Worm (Caenorhabditis elegans) whole organism, L1 larva: ENCODE data around the gene fars-3.

ENCODE experiments used
- C04F5.9 ChIP-seq: sonication (generic microtip); optimal IDR thresholded peaks from 2 replicates; lab custom pipeline; 2016; ENCODE audit warnings: missing genetic modification characterization, missing compliant biosample characterization
- C16A3.4 ChIP-seq: fragments of 150-350 bp; optimal IDR thresholded peaks from 2 replicates; lab custom pipeline; 2014; ENCODE audit warnings: missing biosample characterization, missing genetic modification characterization
- C34B4.2 ChIP-seq: sonication (generic microtip); optimal IDR thresholded peaks from 2 replicates; lab custom pipeline; 2017; ENCODE audit warnings: mild to moderate bottlenecking, missing genetic modification characterization, missing compliant biosample characterization
- F16B12.6 ChIP-seq: fragments of 150-350 bp; optimal IDR thresholded peaks from 2 replicates; lab custom pipeline; 2014; ENCODE audit warnings: missing biosample characterization, missing genetic modification characterization
- Y116A8C.19 ChIP-seq: sonication (generic microtip); optimal IDR thresholded peaks from 2 replicates; lab custom pipeline; 2016; ENCODE audit warnings: missing compliant biosample characterization, missing genetic modification characterization, borderline replicate concordance
- aha-1 ChIP-seq: fragments of 150-350 bp; optimal IDR thresholded peaks from 2 replicates; lab custom pipeline; 2014; ENCODE audit warnings: missing biosample characterization, missing genetic modification characterization
- aly-2 ChIP-seq: fragments of 150-350 bp; optimal IDR thresholded peaks from 2 replicates; lab custom pipeline; 2014; ENCODE audit warnings: missing biosample characterization, missing genetic modification characterization
- ama-1 ChIP-seq: fragments of 150-350 bp; optimal IDR thresholded peaks from 2 replicates; lab custom pipeline; 2014
- blmp-1 ChIP-seq: fragments of 150-350 bp; optimal IDR thresholded peaks from 2 replicates; lab custom pipeline; 2014; ENCODE audit warnings: missing biosample characterization, missing genetic modification characterization
- ceh-63 ChIP-seq: fragments of 200-800 bp; sonication (Bioruptor generic); optimal IDR thresholded peaks from 2 replicates; lab custom pipeline; 2018; ENCODE audit warnings: mild to moderate bottlenecking, missing genetic modification characterization, missing compliant biosample characterization
- ceh-82 ChIP-seq, 3 experiments: fragments of 150-350 bp in 1 of 3; sonication (generic microtip) in 2 of 3; optimal IDR thresholded peaks; 2 replicates each; lab custom pipeline; 2014 to 2017; ENCODE audit warnings: missing biosample characterization in 3 of 3, missing genetic modification characterization in 3 of 3
- ceh-88 ChIP-seq: fragments of 200-800 bp; sonication (Bioruptor generic); IDR thresholded peaks from 2 replicates; pipeline ENCODE4 v1.3.6; 2022; ENCODE audit warnings: missing genetic modification characterization, missing compliant biosample characterization
- dpl-1 ChIP-seq, 3 experiments: fragments of 150-350 bp in 2 of 3; sonication (generic microtip) in 1 of 3; optimal IDR thresholded peaks; 2 replicates each; lab custom pipeline; 2014 to 2017; ENCODE audit warnings: missing biosample characterization in 3 of 3, missing genetic modification characterization in 3 of 3, missing genetic modification reagents in 3 of 3
- efl-1 ChIP-seq, 4 experiments: fragments of 150-350 bp; optimal IDR thresholded peaks in 3 of 4; peaks in 1 of 4; 1 replicate in 1 of 4; 2 replicates in 3 of 4; lab custom pipeline; 2014; ENCODE audit warnings: missing biosample characterization in 2 of 4, missing genetic modification characterization in 2 of 4, missing genetic modification reagents in 2 of 4
- efl-3 ChIP-seq: fragments of 200-800 bp; sonication (Bioruptor generic); optimal IDR thresholded peaks from 2 replicates; lab custom pipeline; 2018; ENCODE audit warnings: mild to moderate bottlenecking, missing genetic modification characterization, missing compliant biosample characterization
- egl-13 ChIP-seq: sonication (generic microtip); optimal IDR thresholded peaks from 2 replicates; lab custom pipeline; 2016; ENCODE audit warnings: missing genotype, missing genetic modification reagents, missing genetic modification characterization, missing compliant biosample characterization
- egl-27 ChIP-seq, 2 experiments: fragments of 150-350 bp in 1 of 2; sonication (generic microtip); optimal IDR thresholded peaks; 3 replicates each; lab custom pipeline; 2017 to 2018; ENCODE audit warnings: missing biosample characterization in 2 of 2, missing genetic modification characterization in 2 of 2, missing genetic modification reagents in 2 of 2
- elt-3 ChIP-seq, 6 experiments: fragments of 150-350 bp in 1 of 6; sonication (generic microtip); optimal IDR thresholded peaks; 2 replicates each; lab custom pipeline; 2017 to 2018; ENCODE audit warnings: missing biosample characterization in 6 of 6, missing genetic modification characterization in 6 of 6, inconsistent platforms in 1 of 6
- irx-1 ChIP-seq: sonication (generic microtip); optimal IDR thresholded peaks from 2 replicates; lab custom pipeline; 2016; ENCODE audit warnings: missing genetic modification characterization, missing compliant biosample characterization
- isw-1 ChIP-seq: fragments of 200-800 bp; sonication (Bioruptor generic); IDR thresholded peaks from 2 replicates; pipeline ENCODE4 v1.3.6; 2022; ENCODE audit warnings: missing genetic modification characterization, missing compliant biosample characterization
- lin-13 ChIP-seq: fragments of 150-350 bp; optimal IDR thresholded peaks from 2 replicates; lab custom pipeline; 2014; ENCODE audit warnings: missing biosample characterization, missing genetic modification reagents, missing genetic modification characterization
- lin-14 ChIP-seq: fragments of 200-800 bp; sonication (Bioruptor generic); optimal IDR thresholded peaks from 2 replicates; lab custom pipeline; 2018; ENCODE audit warnings: mild to moderate bottlenecking, missing genetic modification characterization, moderate library complexity, missing compliant biosample characterization
- lin-35 ChIP-seq, 2 experiments: fragments of 150-350 bp; optimal IDR thresholded peaks; 2 replicates each; lab custom pipeline; 2014; ENCODE audit warnings: missing biosample characterization in 2 of 2, missing genetic modification characterization in 2 of 2, missing genetic modification reagents in 2 of 2
- lin-39 ChIP-seq: fragments of 150-350 bp; optimal IDR thresholded peaks from 2 replicates; lab custom pipeline; 2014; ENCODE audit warnings: missing biosample characterization, missing genetic modification reagents, missing genetic modification characterization
- lir-3 ChIP-seq: sonication (generic microtip); optimal IDR thresholded peaks from 2 replicates; lab custom pipeline; 2016; ENCODE audit warnings: mild to moderate bottlenecking, missing genetic modification characterization, moderate library complexity, missing compliant biosample characterization; ENCODE audit not compliant: poor library complexity
- lsy-2 ChIP-seq, 2 experiments: fragments of 150-350 bp; optimal IDR thresholded peaks; 2 replicates each; lab custom pipeline; 2014; ENCODE audit warnings: missing biosample characterization in 2 of 2, missing genetic modification characterization in 2 of 2
- nhr-11 ChIP-seq: fragments of 150-350 bp; optimal IDR thresholded peaks from 2 replicates; lab custom pipeline; 2014; ENCODE audit warnings: missing biosample characterization, missing genetic modification characterization
- nhr-20 ChIP-seq: sonication (generic microtip); optimal IDR thresholded peaks from 2 replicates; lab custom pipeline; 2016; ENCODE audit warnings: mild to moderate bottlenecking, missing genetic modification characterization, missing compliant biosample characterization
- nhr-71 ChIP-seq: sonication (generic microtip); optimal IDR thresholded peaks from 2 replicates; lab custom pipeline; 2016; ENCODE audit warnings: mild to moderate bottlenecking, missing genetic modification characterization, moderate library complexity, missing compliant biosample characterization
- nhr-76 ChIP-seq: sonication (generic microtip); optimal IDR thresholded peaks from 2 replicates; lab custom pipeline; 2017; ENCODE audit warnings: missing biosample characterization, missing genetic modification characterization
- nhr-77 ChIP-seq: fragments of 150-350 bp; optimal IDR thresholded peaks from 2 replicates; lab custom pipeline; 2014; ENCODE audit warnings: missing biosample characterization, missing genetic modification characterization
- nhr-85 ChIP-seq: sonication (generic microtip); peaks from one replicate; lab custom pipeline; 2016; ENCODE audit warnings: missing genetic modification characterization, inconsistent platforms, missing compliant biosample characterization
- pax-3 ChIP-seq: fragments of 200-800 bp; sonication (Bioruptor generic); optimal IDR thresholded peaks from 2 replicates; lab custom pipeline; 2018; ENCODE audit warnings: mild to moderate bottlenecking, missing genetic modification characterization, moderate library complexity, missing compliant biosample characterization
- pqm-1 ChIP-seq: sonication (generic microtip); optimal IDR thresholded peaks from 3 replicates; lab custom pipeline; 2017; ENCODE audit warnings: missing biosample characterization, missing genetic modification characterization
- rnt-1 ChIP-seq: sonication (generic microtip); optimal IDR thresholded peaks from 2 replicates; lab custom pipeline; 2016; ENCODE audit warnings: mild to moderate bottlenecking, missing genetic modification characterization, moderate library complexity, missing compliant biosample characterization
- snpc-4 ChIP-seq: fragments of 150-350 bp; optimal IDR thresholded peaks from 2 replicates; lab custom pipeline; 2014; ENCODE audit warnings: missing biosample characterization, missing genetic modification characterization
- sox-4 ChIP-seq: sonication (generic microtip); optimal IDR thresholded peaks from 2 replicates; lab custom pipeline; 2016; ENCODE audit warnings: missing genetic modification characterization, missing compliant biosample characterization
- sptf-1 ChIP-seq: fragments of 150-350 bp; optimal IDR thresholded peaks from 2 replicates; lab custom pipeline; 2014; ENCODE audit warnings: missing biosample characterization, missing genetic modification characterization
- sup-37 ChIP-seq: fragments of 200-800 bp; sonication (Bioruptor generic); optimal IDR thresholded peaks from 2 replicates; lab custom pipeline; 2018; ENCODE audit warnings: mild to moderate bottlenecking, missing genetic modification characterization, missing compliant biosample characterization
- tlp-1 ChIP-seq: fragments of 150-350 bp; optimal IDR thresholded peaks from 2 replicates; lab custom pipeline; 2014; ENCODE audit warnings: missing biosample characterization, missing genetic modification characterization
- unc-62 ChIP-seq: fragments of 150-350 bp; optimal IDR thresholded peaks from 2 replicates; lab custom pipeline; 2014; ENCODE audit warnings: missing biosample characterization, missing genetic modification reagents, missing genetic modification characterization
- unc-98 ChIP-seq: fragments of 200-800 bp; sonication (Bioruptor generic); IDR thresholded peaks from 2 replicates; pipeline ENCODE4 v1.3.6; 2022; ENCODE audit warnings: missing genetic modification characterization, missing compliant biosample characterization
- zag-1 ChIP-seq: fragments of 150-350 bp; optimal IDR thresholded peaks from 2 replicates; lab custom pipeline; 2014; ENCODE audit warnings: missing biosample characterization, missing genetic modification characterization
- ztf-11 ChIP-seq, 2 experiments: sonication (generic microtip); optimal IDR thresholded peaks; 2 replicates each; lab custom pipeline; 2016 to 2017; ENCODE audit warnings: missing genetic modification characterization in 2 of 2, missing biosample characterization in 1 of 2, missing compliant biosample characterization in 1 of 2

The fars-3 gene

DNA sequence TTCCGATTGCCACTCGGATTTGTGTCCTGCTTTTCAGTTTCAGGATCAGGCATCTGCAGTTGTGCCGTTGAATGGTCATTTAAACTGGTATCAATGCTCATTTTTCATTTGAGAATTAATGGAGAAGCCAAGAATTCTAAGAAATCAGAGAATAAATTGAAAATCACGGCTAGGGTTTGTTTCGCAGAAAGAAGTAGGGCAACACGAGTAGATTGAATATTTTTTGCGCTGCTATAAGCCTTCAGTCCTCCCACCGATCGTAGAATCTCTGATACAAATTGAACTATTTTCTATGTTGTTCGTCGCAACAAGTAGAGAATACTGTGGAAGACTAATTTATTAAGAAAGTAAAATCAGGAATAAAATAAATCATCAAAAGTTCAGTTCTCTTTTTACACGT, 27.6 kb upstream of the fars-3 start, which contains the start of gene acp-3:
Gene acp-3, minus strand, starts transcription at position 101 of the 400 bp plus-strand sequence.
- TF ChIP-seq efl-1 (optimal IDR thresholded peaks at IDR 0.05; lab: Kevin White, UChicago) (no peak), efl-1 (GFP tag; optimal IDR thresholded peaks at IDR 0.05 in 1 of 2; lab: Kevin White, UChicago) (peak in 1 of 2 experiments; percentile 45), ceh-82 (tag; optimal IDR thresholded peaks at IDR 0.05; lab: Kevin White, UChicago) (no peak)

DNA sequence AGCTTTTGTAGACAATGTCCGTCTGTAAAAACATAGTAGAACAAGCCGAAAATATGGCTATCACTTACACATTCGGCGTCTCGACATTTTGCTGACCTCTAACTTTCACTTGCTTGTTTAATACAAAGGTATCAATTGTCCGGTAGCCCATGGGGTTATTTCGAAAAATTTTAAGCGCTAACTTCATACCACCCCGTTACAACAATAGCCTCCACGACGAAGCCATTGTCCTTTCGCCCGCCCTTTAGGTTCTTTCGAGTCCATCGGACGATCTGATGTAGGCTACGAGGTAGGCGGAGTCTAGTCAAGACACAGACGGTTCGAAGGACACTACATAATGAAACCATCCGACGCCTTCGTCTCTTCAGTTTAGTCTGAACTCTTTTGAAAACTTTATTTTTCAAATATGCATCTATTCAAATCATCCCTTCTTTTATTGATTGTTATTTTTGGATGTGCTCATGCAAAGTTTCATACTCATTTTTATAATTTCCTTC, 25.8 kb upstream of the fars-3 start, which contains the start of gene lips-10:
Gene lips-10, plus strand, starts transcription at position 378 of the 497 bp plus-strand sequence.
- no peak for TF ChIP-seq ceh-88 (GFP tag; lab: Robert Waterston, UW)
- TF ChIP-seq nhr-85 (tag; lab: Kevin White, UChicago), result peak; percentile 71
- TF ChIP-seq lsy-2 (tag; optimal IDR thresholded peaks at IDR 0.05; lab: Kevin White, UChicago), result no peak
- TF ChIP-seq lin-35 (GFP tag; optimal IDR thresholded peaks at IDR 0.05; lab: Kevin White, UChicago), result no peak
- no peak for TF ChIP-seq F16B12.6
- TF ChIP-seq tlp-1 (tag; lab: Kevin White, UChicago), result no peak
- no peak for TF ChIP-seq egl-27 (tag; optimal IDR thresholded peaks at IDR 0.05; lab: Kevin White, UChicago)
- TF ChIP-seq irx-1 (tag; lab: Kevin White, UChicago), result no peak
- TF ChIP-seq pax-3 (tag; lab: Kevin White, UChicago), result no peak
- no peak for TF ChIP-seq lin-14 (GFP tag; lab: Kevin White, UChicago)
- TF ChIP-seq elt-3 (tag; optimal IDR thresholded peaks at IDR 0.05; lab: Kevin White, UChicago), result peak in 1 of 6 experiments; percentile 22
- peak; percentile 49 for TF ChIP-seq blmp-1 (tag; lab: Kevin White, UChicago)
- TF ChIP-seq, all 84 proteins: peak for 3

DNA sequence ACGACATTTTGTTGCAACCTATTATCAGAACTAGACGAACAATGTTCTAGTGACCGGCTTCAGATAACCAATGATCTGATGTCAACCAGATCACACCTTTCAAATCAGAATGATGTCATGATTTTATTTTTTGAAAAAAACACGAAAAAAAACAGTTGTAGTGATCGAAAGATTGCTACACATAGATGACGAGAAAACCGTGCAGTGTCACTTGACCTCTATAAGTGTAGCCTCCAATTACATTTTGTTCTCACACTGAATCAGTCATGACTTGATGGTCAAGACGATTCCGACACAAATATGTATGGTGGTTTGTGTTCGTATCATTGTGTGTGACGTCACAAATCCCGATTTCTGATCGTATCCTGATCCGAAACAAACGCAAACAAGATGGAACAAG, 24.6 kb upstream of the fars-3 start:
- TF ChIP-seq sptf-1 (no peak), blmp-1 (tag; lab: Kevin White, UChicago) (peak; percentile 17), nhr-71 (peak; percentile 20), nhr-20 (tag; lab: Kevin White, UChicago) (peak; percentile 55), lin-35 (GFP tag; optimal IDR thresholded peaks at IDR 0.05; lab: Kevin White, UChicago) (peak in 1 of 2 experiments; percentile 5), C16A3.4 (tag; lab: Kevin White, UChicago) (no peak), C04F5.9 (tag; lab: Kevin White, UChicago) (no peak), ama-1 (peak; percentile 2), lin-14 (GFP tag; lab: Kevin White, UChicago) (peak; percentile 8), nhr-85 (tag; lab: Kevin White, UChicago) (peak; percentile 88)

DNA sequence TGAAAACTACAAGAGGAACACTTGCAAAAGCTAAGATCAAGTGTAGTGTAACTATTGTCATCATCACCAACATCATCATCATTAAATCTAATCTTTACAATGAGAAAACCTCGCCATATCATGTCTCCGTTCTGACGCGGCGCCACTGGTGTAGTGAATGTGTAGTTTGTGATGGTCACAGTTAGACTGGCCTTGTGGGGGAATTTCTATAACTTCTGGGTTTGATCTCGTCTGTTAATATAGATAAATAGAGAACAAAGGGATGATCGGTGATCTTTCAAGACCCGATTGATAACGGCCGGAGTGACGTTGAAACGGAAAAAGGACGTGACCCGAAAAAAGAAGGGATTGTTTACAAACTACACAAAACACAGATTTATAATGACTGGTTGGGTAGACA, 23.9 kb upstream of the fars-3 start:
- TF ChIP-seq C16A3.4 (tag; lab: Kevin White, UChicago) (no peak), aly-2 (no peak), nhr-11 (tag; lab: Kevin White, UChicago) (no peak), unc-62 (GFP tag; lab: Kevin White, UChicago) (no peak), Y116A8C.19 (no peak), zag-1 (no peak), ztf-11 (tag; optimal IDR thresholded peaks at IDR 0.05; lab: Kevin White, UChicago) (no peak), ceh-88 (GFP tag; lab: Robert Waterston, UW) (no peak), unc-98 (GFP tag; lab: Robert Waterston, UW) (no peak), lin-14 (GFP tag; lab: Kevin White, UChicago) (peak; percentile 71), snpc-4 (tag; lab: Kevin White, UChicago) (no peak), blmp-1 (tag; lab: Kevin White, UChicago) (peak; percentile 77), isw-1 (GFP tag; lab: Robert Waterston, UW) (no peak), rnt-1 (tag; lab: Kevin White, UChicago) (peak; percentile 6), ceh-63 (GFP tag; lab: Kevin White, UChicago) (no peak), sptf-1 (no peak), lir-3 (tag; lab: Kevin White, UChicago) (no peak), nhr-71 (peak; percentile 75), aha-1 (tag; lab: Kevin White, UChicago) (no peak), ama-1 (no peak), lin-39 (tag; lab: Kevin White, UChicago) (no peak), pqm-1 (tag; lab: Kevin White, UChicago) (no peak), sup-37 (GFP tag; lab: Kevin White, UChicago) (no peak), nhr-77 (no peak), nhr-76 (no peak), lin-13 (no peak), sox-4 (tag; lab: Kevin White, UChicago) (no peak), nhr-20 (tag; lab: Kevin White, UChicago) (peak; percentile 84), dpl-1 (GFP tag; optimal IDR thresholded peaks at IDR 0.05; lab: Kevin White, UChicago) (peak in 1 of 3 experiments; percentile 1), egl-13 (no peak), efl-3 (no peak), pax-3 (tag; lab: Kevin White, UChicago) (no peak), C34B4.2 (tag; lab: Kevin White, UChicago) (no peak)
